Fruit fly (Drosophila melanogaster) whole organism, embryonic: Measurements from ENCODE around the gene CG42728.

Experiments used
- Asciz ChIP-seq: fragments of 200-800 bp; sonication (Bioruptor generic); optimal IDR thresholded peaks from 2 replicates; lab custom pipeline; 2017; ENCODE audit warnings: missing biosample characterization, mild to moderate bottlenecking, missing genetic modification characterization, missing genetic modification reagents
- Bgb ChIP-seq: fragments of 200-800 bp; sonication (Bioruptor generic); IDR thresholded peaks from 2 replicates; pipeline ENCODE4 v1.3.6; 2022; ENCODE audit warnings: missing biosample characterization, missing genetic modification characterization; ENCODE audit not compliant: partially characterized antibody
- Bteb2 ChIP-seq: fragments of 200-800 bp; sonication (Bioruptor generic); optimal IDR thresholded peaks from 2 replicates; lab custom pipeline; 2016; ENCODE audit warnings: missing biosample characterization, missing genetic modification characterization
- CG10274 ChIP-seq: fragments of 200-800 bp; sonication (Bioruptor generic); optimal IDR thresholded peaks from 3 replicates; lab custom pipeline; 2017; ENCODE audit warnings: missing biosample characterization, mild to moderate bottlenecking, missing genetic modification characterization
- CG10321 ChIP-seq: fragments of 200-800 bp; sonication (Bioruptor generic); IDR thresholded peaks from 2 replicates; pipeline ENCODE4 v1.3.6; 2022; ENCODE audit warnings: missing biosample characterization, missing genetic modification characterization
- CG10431 ChIP-seq: fragments of 200-800 bp; sonication (Bioruptor generic); optimal IDR thresholded peaks from 3 replicates; lab custom pipeline; 2018; ENCODE audit warnings: missing biosample characterization, mild to moderate bottlenecking, missing genetic modification characterization
- CG10462 ChIP-seq: fragments of 200-800 bp; sonication (Bioruptor generic); optimal IDR thresholded peaks from 2 replicates; lab custom pipeline; 2016; ENCODE audit warnings: missing biosample characterization, missing genetic modification characterization
- CG11456 ChIP-seq: fragments of 200-800 bp; sonication (Bioruptor generic); IDR thresholded peaks from 3 replicates; pipeline ENCODE4 v1.3.6; 2022; ENCODE audit warnings: missing biosample characterization, missing genetic modification characterization
- CG12769 ChIP-seq: fragments of 200-800 bp; sonication (Bioruptor generic); optimal IDR thresholded peaks from 2 replicates; lab custom pipeline; 2019; ENCODE audit warnings: missing biosample characterization, mild to moderate bottlenecking, missing genetic modification characterization, moderate library complexity
- CG13775 ChIP-seq: fragments of 200-800 bp; sonication (Bioruptor generic); optimal IDR thresholded peaks from 3 replicates; lab custom pipeline; 2017; ENCODE audit warnings: missing biosample characterization, mild to moderate bottlenecking, missing genetic modification characterization
- CG15696 ChIP-seq: fragments of 200-800 bp; sonication (Bioruptor generic); optimal IDR thresholded peaks from 2 replicates; lab custom pipeline; 2019; ENCODE audit warnings: missing biosample characterization, mild to moderate bottlenecking, missing genetic modification characterization, moderate library complexity
- CG17186 ChIP-seq: fragments of 200-800 bp; sonication (Bioruptor generic); optimal IDR thresholded peaks from 3 replicates; lab custom pipeline; 2017; ENCODE audit warnings: missing biosample characterization, missing genetic modification reagents, missing genetic modification characterization
- CG18476 ChIP-seq: fragments of 200-800 bp; sonication (Bioruptor generic); optimal IDR thresholded peaks from 2 replicates; lab custom pipeline; 2016; ENCODE audit warnings: missing biosample characterization, mild to moderate bottlenecking, missing genetic modification characterization
- CG2120 ChIP-seq: fragments of 200-800 bp; sonication (Bioruptor generic); optimal IDR thresholded peaks from 3 replicates; lab custom pipeline; 2016; ENCODE audit warnings: missing biosample characterization, missing genetic modification characterization
- CG30431 ChIP-seq: fragments of 200-800 bp; sonication (Bioruptor generic); optimal IDR thresholded peaks from 2 replicates; lab custom pipeline; 2017; ENCODE audit warnings: missing biosample characterization, missing genetic modification characterization
- CG33557 ChIP-seq: fragments of 200-800 bp; sonication (Bioruptor generic); optimal IDR thresholded peaks from 2 replicates; lab custom pipeline; 2019; ENCODE audit warnings: missing biosample characterization, mild to moderate bottlenecking, missing genetic modification characterization, moderate library complexity
- CG34376 ChIP-seq: fragments of 200-800 bp; sonication (Bioruptor generic); optimal IDR thresholded peaks from 2 replicates; lab custom pipeline; 2018; ENCODE audit warnings: missing biosample characterization, mild to moderate bottlenecking, missing genetic modification characterization
- CG9932 ChIP-seq: fragments of 200-800 bp; sonication (Bioruptor generic); IDR thresholded peaks from 2 replicates; pipeline ENCODE4 v1.3.6; 2022; ENCODE audit warnings: missing biosample characterization, missing genetic modification characterization
- Dip2 ChIP-seq: fragments of 200-800 bp; sonication (Bioruptor generic); IDR thresholded peaks from 2 replicates; pipeline ENCODE4 v1.3.6; 2022; ENCODE audit warnings: missing biosample characterization, missing genetic modification characterization
- Dll ChIP-seq: fragments of 200-800 bp; sonication (Bioruptor generic); IDR thresholded peaks from 4 replicates; pipeline ENCODE4 v1.3.6; 2022; ENCODE audit warnings: missing biosample characterization, missing genetic modification characterization; ENCODE audit not compliant: partially characterized antibody
- H2.0 ChIP-seq: fragments of 200-800 bp; sonication (Bioruptor generic); IDR thresholded peaks from 2 replicates; pipeline ENCODE4 v1.3.6; 2022; ENCODE audit warnings: missing biosample characterization, missing genetic modification characterization
- HmgZ ChIP-seq: fragments of 200-800 bp; sonication (Bioruptor generic); optimal IDR thresholded peaks from 2 replicates; lab custom pipeline; 2018; ENCODE audit warnings: missing biosample characterization, mild to moderate bottlenecking, missing genetic modification characterization
- Hr39 ChIP-seq: fragments of >200 bp; optimal IDR thresholded peaks from 2 replicates; lab custom pipeline; 2017
- Lhr ChIP-seq: fragments of 200-800 bp; sonication (Bioruptor generic); optimal IDR thresholded peaks from 3 replicates; lab custom pipeline; 2017; ENCODE audit warnings: mild to moderate bottlenecking, missing biosample characterization, missing genetic modification reagents, missing genetic modification characterization
- Med ChIP-seq: fragments of 200-800 bp; sonication (Bioruptor generic); peaks from one replicate; lab custom pipeline; 2016; ENCODE audit warnings: missing biosample characterization, missing genetic modification characterization, mild to moderate bottlenecking, inconsistent platforms, moderate library complexity
- Meics ChIP-seq: fragments of 200-800 bp; sonication (Bioruptor generic); optimal IDR thresholded peaks from 2 replicates; lab custom pipeline; 2017; ENCODE audit warnings: missing biosample characterization, mild to moderate bottlenecking, missing genetic modification characterization
- Trl ChIP-seq, 3 experiments: fragments of >200 bp in 2 of 3; fragments of 200-800 bp in 1 of 3; sonication (Bioruptor generic) in 1 of 3; optimal IDR thresholded peaks; 2 replicates in 1 of 3; 3 replicates in 2 of 3; lab custom pipeline; 2016 to 2017; ENCODE audit warnings: missing biosample characterization in 1 of 3, missing genetic modification characterization in 1 of 3
- ac ChIP-seq: fragments of 200-800 bp; sonication (Bioruptor generic); optimal IDR thresholded peaks from 3 replicates; lab custom pipeline; 2017; ENCODE audit warnings: missing biosample characterization, mild to moderate bottlenecking, missing genetic modification characterization
- bowl ChIP-seq: fragments of 200-800 bp; sonication (Bioruptor generic); IDR thresholded peaks from 2 replicates; pipeline ENCODE4 v1.3.6; 2022; ENCODE audit warnings: missing biosample characterization, missing genetic modification characterization
- dmrt99B ChIP-seq: fragments of 200-800 bp; sonication (Bioruptor generic); optimal IDR thresholded peaks from 2 replicates; lab custom pipeline; 2018; ENCODE audit warnings: missing biosample characterization, mild to moderate bottlenecking, missing genetic modification characterization, moderate library complexity
- emc ChIP-seq: fragments of 200-800 bp; sonication (Bioruptor generic); optimal IDR thresholded peaks from 2 replicates; lab custom pipeline; 2016; ENCODE audit warnings: missing biosample characterization, missing genetic modification characterization
- ems ChIP-seq: fragments of 200-800 bp; sonication (Bioruptor generic); optimal IDR thresholded peaks from 3 replicates; lab custom pipeline; 2016; ENCODE audit warnings: missing biosample characterization, missing genetic modification characterization
- exex ChIP-seq: fragments of 200-800 bp; sonication (Bioruptor generic); optimal IDR thresholded peaks from 4 replicates; lab custom pipeline; 2018; ENCODE audit warnings: missing biosample characterization, mild to moderate bottlenecking, missing genetic modification characterization, moderate library complexity
- fd96Cb ChIP-seq: fragments of 200-800 bp; sonication (Bioruptor generic); optimal IDR thresholded peaks from 2 replicates; lab custom pipeline; 2018; ENCODE audit warnings: missing biosample characterization, mild to moderate bottlenecking, missing genetic modification characterization, moderate library complexity
- gfzf ChIP-seq: fragments of 200-800 bp; sonication (Bioruptor generic); optimal IDR thresholded peaks from 2 replicates; lab custom pipeline; 2016; ENCODE audit warnings: missing biosample characterization, mild to moderate bottlenecking, missing genetic modification characterization, moderate library complexity
- gsb ChIP-seq: fragments of 200-800 bp; sonication (Bioruptor generic); IDR thresholded peaks from 2 replicates; pipeline ENCODE4 v1.3.6; 2022; ENCODE audit warnings: missing biosample characterization, missing genetic modification characterization
- gsb-n ChIP-seq: fragments of 200-800 bp; sonication (Bioruptor generic); optimal IDR thresholded peaks from 3 replicates; lab custom pipeline; 2018; ENCODE audit warnings: missing biosample characterization, mild to moderate bottlenecking, missing genetic modification characterization
- inv ChIP-seq: fragments of 200-800 bp; sonication (Bioruptor generic); IDR thresholded peaks from 2 replicates; pipeline ENCODE4 v1.3.6; 2022; ENCODE audit warnings: missing biosample characterization, missing genetic modification characterization; ENCODE audit not compliant: partially characterized antibody
- lbe ChIP-seq: fragments of 200-800 bp; sonication (Bioruptor generic); optimal IDR thresholded peaks from 2 replicates; lab custom pipeline; 2016; ENCODE audit warnings: missing biosample characterization, mild to moderate bottlenecking, missing genetic modification characterization
- lmd ChIP-seq: fragments of 200-800 bp; sonication (Bioruptor generic); IDR thresholded peaks from 2 replicates; pipeline ENCODE4 v1.3.6; 2022; ENCODE audit warnings: missing biosample characterization, missing genetic modification characterization
- luna ChIP-seq: fragments of 200-800 bp; sonication (Bioruptor generic); optimal IDR thresholded peaks from 2 replicates; lab custom pipeline; 2016; ENCODE audit warnings: missing biosample characterization, missing genetic modification characterization
- p53 ChIP-seq: fragments of 200-800 bp; sonication (Bioruptor generic); optimal IDR thresholded peaks from 2 replicates; lab custom pipeline; 2016; ENCODE audit warnings: missing biosample characterization, missing genetic modification characterization
- pb ChIP-seq: fragments of 200-800 bp; sonication (Bioruptor generic); optimal IDR thresholded peaks from 3 replicates; lab custom pipeline; 2016; ENCODE audit warnings: missing biosample characterization, missing genetic modification characterization
- rib ChIP-seq: fragments of 200-800 bp; sonication (Bioruptor generic); IDR thresholded peaks from 2 replicates; pipeline ENCODE4 v1.3.6; 2022; ENCODE audit warnings: missing biosample characterization, missing genetic modification characterization
- row ChIP-seq: fragments of 200-800 bp; sonication (Bioruptor generic); IDR thresholded peaks from 3 replicates; pipeline ENCODE4 v1.3.6; 2022; ENCODE audit warnings: missing biosample characterization, missing genetic modification characterization
- sd ChIP-seq: fragments of 200-800 bp; sonication (Bioruptor generic); optimal IDR thresholded peaks from 3 replicates; lab custom pipeline; 2018; ENCODE audit warnings: missing biosample characterization, mild to moderate bottlenecking, missing genetic modification characterization, moderate library complexity
- yki ChIP-seq: fragments of >200 bp; optimal IDR thresholded peaks from 3 replicates; lab custom pipeline; 2018
- zf30C ChIP-seq: fragments of 200-800 bp; sonication (Bioruptor generic); optimal IDR thresholded peaks from 3 replicates; lab custom pipeline; 2018; ENCODE audit warnings: missing biosample characterization, mild to moderate bottlenecking, missing genetic modification characterization

The CG42728 gene

dm6 chr3L:15514405-15514804 is 13.6 kb downstream of the CG42728 start (continued):
- TF ChIP-seq CG33557 (GFP tag; lab: Kevin White, UChicago) (no peak), yki (lab: Kevin White, UChicago) (peak; percentile 48), CG10431 (GFP tag; lab: Kevin White, UChicago) (no peak), Bteb2 (no peak), Hr39 (lab: Kevin White, UChicago) (no peak), ac (GFP tag; lab: Kevin White, UChicago) (no peak), Bgb (GFP tag; lab: Robert Waterston, UW) (no peak), CG34376 (GFP tag; lab: Kevin White, UChicago) (peak; percentile 48), gfzf (GFP tag; lab: Kevin White, UChicago) (no peak), CG17186 (GFP tag; lab: Kevin White, UChicago) (no peak), fd96Cb (tag; lab: Kevin White, UChicago) (no peak), CG11456 (GFP tag; lab: Robert Waterston, UW) (no peak), ems (GFP tag; lab: Kevin White, UChicago) (no peak), Lhr (GFP tag; lab: Kevin White, UChicago) (no peak), CG12769 (tag; lab: Kevin White, UChicago) (peak; percentile 66), Meics (no peak), zf30C (no peak), Dll (peak; percentile 61)

dm6 chr3L:15513726-15514125 is 14.3 kb downstream of the CG42728 start:
- TF ChIP-seq sd (no peak), exex (peak; percentile 49)

dm6 chr3L:15513264-15513663 is 14.7 kb downstream of the CG42728 start:
- TF ChIP-seq rib (GFP tag; lab: Robert Waterston, UW) (no peak), luna (no peak), dmrt99B (tag; lab: Kevin White, UChicago) (no peak), row (GFP tag; lab: Robert Waterston, UW) (no peak), H2.0 (GFP tag; lab: Robert Waterston, UW) (no peak), gsb (GFP tag; lab: Robert Waterston, UW) (no peak), CG18476 (GFP tag; lab: Kevin White, UChicago) (no peak), CG10274 (GFP tag; lab: Kevin White, UChicago) (no peak), Dip2 (GFP tag; lab: Robert Waterston, UW) (no peak), HmgZ (tag; lab: Kevin White, UChicago) (no peak), CG13775 (GFP tag; lab: Kevin White, UChicago) (no peak), Med (no peak), CG2120 (GFP tag; lab: Kevin White, UChicago) (no peak), p53 (no peak)

dm6 chr3L:15511688-15512250 is 16.2 kb downstream of the CG42728 start:
- TF ChIP-seq Trl (optimal IDR thresholded peaks at IDR 0.05; lab: Kevin White, UChicago): peak; percentile 10 to 68
- TF ChIP-seq Trl (GFP tag; optimal IDR thresholded peaks at IDR 0.05; lab: Kevin White, UChicago): no peak
- no peak for TF ChIP-seq emc (GFP tag; lab: Kevin White, UChicago)
- TF ChIP-seq lbe (GFP tag; lab: Kevin White, UChicago): peak; percentile 14
- TF ChIP-seq Lhr (GFP tag; lab: Kevin White, UChicago): no peak
- TF ChIP-seq pb: no peak
- TF ChIP-seq rib (GFP tag; lab: Robert Waterston, UW): no peak
- TF ChIP-seq ems (GFP tag; lab: Kevin White, UChicago): no peak
- no peak for TF ChIP-seq bowl
- no peak for TF ChIP-seq Asciz
- no peak for TF ChIP-seq CG9932
- TF ChIP-seq CG30431 (GFP tag; lab: Kevin White, UChicago): no peak
- no peak for TF ChIP-seq CG10462 (GFP tag; lab: Kevin White, UChicago)
- no peak for TF ChIP-seq gsb-n (tag; lab: Kevin White, UChicago)
- no peak for TF ChIP-seq lmd
- TF ChIP-seq CG15696 (tag; lab: Kevin White, UChicago): no peak
- no peak for TF ChIP-seq CG10321 (GFP tag; lab: Robert Waterston, UW)
- no peak for TF ChIP-seq inv (GFP tag; lab: Robert Waterston, UW)
- no peak for TF ChIP-seq CG33557 (GFP tag; lab: Kevin White, UChicago)
